Worm (Caenorhabditis elegans): Measurements from ENCODE around the gene srd-18.

srd-18 gene

DNA sequence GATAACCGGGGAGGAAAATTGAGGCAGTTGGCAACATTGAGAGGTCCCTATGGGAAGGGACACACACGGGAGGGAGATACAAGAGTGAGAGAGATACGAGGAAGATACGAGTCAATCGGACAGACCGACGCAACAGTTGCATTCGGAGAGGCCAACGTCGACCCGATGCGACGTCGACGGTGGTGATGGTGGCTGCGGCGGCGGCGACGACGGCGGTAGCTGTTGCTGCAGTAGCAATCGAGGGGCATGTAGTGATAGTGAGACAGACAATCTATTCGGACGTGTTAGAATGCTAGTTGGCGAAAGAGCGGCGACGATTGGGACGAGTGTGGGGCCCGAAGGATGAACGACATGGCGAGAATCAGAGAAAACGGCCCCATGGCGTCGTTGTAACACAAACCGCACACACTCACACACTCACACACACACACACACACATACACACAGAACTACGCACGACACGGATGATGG, 33.3 kb downstream of the srd-18 start:
- TF ChIP-seq klf-2 (GFP tag; conservative IDR thresholded peaks at IDR 0.05) (no peak), tab-1 (GFP tag; IDR thresholded peaks at IDR 0.05) (no peak), med-1 (GFP tag; optimal IDR thresholded peaks at IDR 0.05; ENCODE audit: insufficient read depth) (no peak), ref-1 (GFP tag; conservative IDR thresholded peaks at IDR 0.05) (no peak), flt-1 (GFP tag; IDR thresholded peaks at IDR 0.05) (peak; percentile 34; the same call in 1 of the 2 replicates), ztf-23 (GFP tag; IDR thresholded peaks at IDR 0.05) (no peak), cog-1 (tag; optimal IDR thresholded peaks at IDR 0.05) (no peak)

DNA sequence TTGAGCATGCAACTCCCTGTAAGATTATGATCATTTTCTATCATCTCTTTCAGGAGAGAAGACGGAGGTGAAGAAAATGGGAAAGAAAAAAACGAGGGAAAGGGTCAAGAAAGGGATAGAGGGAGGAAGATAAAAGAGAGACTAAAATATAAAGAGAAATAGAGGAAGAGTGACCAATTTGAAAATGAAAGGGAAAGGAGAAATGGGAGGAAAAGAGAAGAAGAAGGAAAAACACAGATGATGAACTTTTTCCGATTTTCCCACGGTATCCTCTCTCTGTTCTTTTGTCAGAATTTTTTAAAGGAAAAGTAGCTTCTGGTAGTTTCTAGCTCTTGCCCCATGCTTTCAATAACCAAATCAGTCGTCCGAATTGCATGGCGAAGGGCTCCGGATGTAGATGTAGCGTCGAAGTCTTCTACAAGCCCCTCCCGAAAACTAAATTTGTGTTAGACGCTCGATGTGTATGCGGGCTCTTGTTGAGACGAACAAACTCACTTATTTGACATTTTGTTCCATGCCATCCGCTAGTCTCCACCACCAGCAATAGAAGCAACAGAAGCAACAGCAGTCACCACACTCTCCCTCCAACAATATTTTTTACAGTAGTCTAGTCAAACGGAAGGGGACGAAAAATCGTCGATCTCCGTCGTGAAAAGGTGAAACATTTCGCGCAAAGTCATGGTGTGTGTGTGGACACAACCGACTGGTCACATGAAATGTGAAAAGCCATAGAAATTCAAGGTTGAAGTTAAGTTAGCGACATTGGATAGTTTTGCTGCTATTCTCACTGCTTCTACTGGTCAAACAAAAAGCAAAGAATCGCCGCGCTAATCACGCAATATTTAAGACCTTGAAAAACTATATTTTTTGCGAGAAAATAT, 35.0 kb downstream of the srd-18 start, which contains the start of gene somi-1:
Gene somi-1 (minus strand): TSS at position 18 of the 881 bp plus-strand sequence.
- TF ChIP-seq med-1 (GFP tag; optimal IDR thresholded peaks at IDR 0.05; ENCODE audit: insufficient read depth) (no peak), ztf-29 (GFP tag; IDR thresholded peaks at IDR 0.05) (no peak), klf-2 (GFP tag; conservative IDR thresholded peaks at IDR 0.05) (no peak), tab-1 (GFP tag; IDR thresholded peaks at IDR 0.05) (no peak), flt-1 (GFP tag; IDR thresholded peaks at IDR 0.05) (no peak), ztf-23 (GFP tag; IDR thresholded peaks at IDR 0.05) (peak; percentile 15; the same call in 1 of the 2 replicates), ref-1 (GFP tag; conservative IDR thresholded peaks at IDR 0.05) (no peak), cog-1 (tag; optimal IDR thresholded peaks at IDR 0.05) (no peak)

- no peak for TF ChIP-seq klf-2 (GFP tag; conservative IDR thresholded peaks at IDR 0.05)
- TF ChIP-seq T22C8.4 (GFP tag; IDR thresholded peaks at IDR 0.05), result no peak
- TF ChIP-seq ref-1 (GFP tag; conservative IDR thresholded peaks at IDR 0.05), result no peak
- TF ChIP-seq flt-1 (GFP tag; IDR thresholded peaks at IDR 0.05), result 0 out of 2 replicates have a peak, but pooled peaks have one; percentile 25
- TF ChIP-seq med-1 (GFP tag; optimal IDR thresholded peaks at IDR 0.05; ENCODE audit: insufficient read depth), result no peak
- TF ChIP-seq ztf-23 (GFP tag; IDR thresholded peaks at IDR 0.05), result no peak
Observed at ce11 chrV:13390936-13391335, 35.7 kb downstream of the srd-18 start.

DNA sequence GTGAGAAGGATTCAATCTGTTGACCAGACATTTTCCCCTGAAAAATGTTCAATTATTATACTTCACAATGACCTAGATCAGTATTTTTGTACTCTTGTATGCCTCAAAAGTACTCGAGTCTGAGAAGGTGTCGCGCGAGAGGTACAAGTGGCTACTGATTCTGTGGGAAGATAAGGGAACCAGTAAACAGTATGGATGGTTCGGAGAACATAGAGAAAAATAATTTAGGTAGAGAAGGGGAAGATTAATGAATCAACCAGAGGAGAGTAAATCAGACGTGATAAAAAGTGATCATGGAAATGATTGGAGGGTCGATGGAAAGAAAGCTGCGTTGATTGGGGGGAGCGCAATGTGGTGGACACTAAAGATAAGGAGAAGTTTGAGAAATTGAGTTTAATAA, 37.2 kb downstream of the srd-18 start:
- TF ChIP-seq tab-1 (GFP tag; IDR thresholded peaks at IDR 0.05) (no peak), ztf-23 (GFP tag; IDR thresholded peaks at IDR 0.05) (no peak), med-1 (GFP tag; optimal IDR thresholded peaks at IDR 0.05; ENCODE audit: insufficient read depth) (no peak), cog-1 (tag; optimal IDR thresholded peaks at IDR 0.05) (no peak), T22C8.4 (GFP tag; IDR thresholded peaks at IDR 0.05) (no peak), ztf-29 (GFP tag; IDR thresholded peaks at IDR 0.05) (no peak), ref-1 (GFP tag; conservative IDR thresholded peaks at IDR 0.05) (no peak), flt-1 (GFP tag; IDR thresholded peaks at IDR 0.05) (no peak), klf-2 (GFP tag; conservative IDR thresholded peaks at IDR 0.05) (no peak)

ce11 chrV:13388961-13389360, 37.7 kb downstream of the srd-18 start:
- TF ChIP-seq ref-1 (GFP tag; conservative IDR thresholded peaks at IDR 0.05) (no peak), T22C8.4 (GFP tag; IDR thresholded peaks at IDR 0.05) (no peak), ztf-23 (GFP tag; IDR thresholded peaks at IDR 0.05) (no peak), cog-1 (tag; optimal IDR thresholded peaks at IDR 0.05) (no peak), tab-1 (GFP tag; IDR thresholded peaks at IDR 0.05) (no peak), klf-2 (GFP tag; conservative IDR thresholded peaks at IDR 0.05) (no peak), ztf-29 (GFP tag; IDR thresholded peaks at IDR 0.05) (no peak), med-1 (GFP tag; optimal IDR thresholded peaks at IDR 0.05; ENCODE audit: insufficient read depth) (no peak), flt-1 (GFP tag; IDR thresholded peaks at IDR 0.05) (no peak)

DNA sequence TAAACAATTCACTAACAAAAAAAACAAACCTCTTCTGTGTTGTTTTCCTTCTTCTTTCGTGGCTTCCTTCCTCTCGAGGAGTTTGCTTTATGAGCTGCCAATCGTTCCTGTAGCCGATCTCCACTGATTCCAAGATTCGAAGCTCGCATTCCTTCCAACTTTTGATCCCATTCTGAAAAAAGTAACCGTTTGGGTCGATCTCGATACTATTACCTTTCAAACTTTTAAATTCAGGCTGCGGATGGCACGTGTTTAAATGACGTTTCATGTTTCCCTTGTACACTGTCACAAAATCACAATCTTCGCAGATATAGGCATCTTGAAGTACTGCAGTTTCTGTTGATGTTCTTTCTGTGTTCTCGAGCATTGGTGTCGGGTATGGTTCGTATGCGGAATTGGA, 39.2 kb downstream of the srd-18 start:
- TF ChIP-seq cog-1 (tag; optimal IDR thresholded peaks at IDR 0.05), result no peak
- no peak for TF ChIP-seq med-1 (GFP tag; optimal IDR thresholded peaks at IDR 0.05; ENCODE audit: insufficient read depth)
- no peak for TF ChIP-seq tab-1 (GFP tag; IDR thresholded peaks at IDR 0.05)
- no peak for TF ChIP-seq ztf-23 (GFP tag; IDR thresholded peaks at IDR 0.05)

DNA sequence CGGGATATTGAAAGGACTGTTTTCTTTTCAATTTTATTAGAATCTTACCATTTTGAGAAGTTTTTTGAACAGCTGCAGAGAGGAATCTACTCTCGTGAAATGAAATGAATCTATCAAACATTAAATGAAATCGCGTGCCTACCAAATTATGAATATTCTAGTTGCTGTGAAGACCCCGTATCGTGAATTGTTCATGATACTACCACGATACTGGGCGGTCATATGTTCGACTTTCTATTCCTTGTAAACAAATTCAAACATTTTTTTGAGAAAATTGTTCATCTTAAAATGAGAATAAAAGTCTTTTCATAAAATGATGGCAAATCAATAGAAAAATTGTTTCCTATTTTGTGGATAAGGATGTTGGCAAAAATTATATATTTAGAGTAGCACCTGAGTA, 40.9 kb downstream of the srd-18 start, which contains the start of gene gcy-34:
Gene gcy-34 (minus strand): TSS at position 101 of the 400 bp plus-strand sequence.
- no peak for TF ChIP-seq klf-2 (GFP tag; conservative IDR thresholded peaks at IDR 0.05)
- TF ChIP-seq med-1 (GFP tag; optimal IDR thresholded peaks at IDR 0.05; ENCODE audit: insufficient read depth), result no peak
- no peak for TF ChIP-seq tab-1 (GFP tag; IDR thresholded peaks at IDR 0.05)
- no peak for TF ChIP-seq T22C8.4 (GFP tag; IDR thresholded peaks at IDR 0.05)
- TF ChIP-seq ztf-23 (GFP tag; IDR thresholded peaks at IDR 0.05), result no peak
- TF ChIP-seq ztf-29 (GFP tag; IDR thresholded peaks at IDR 0.05), result no peak
- no peak for TF ChIP-seq flt-1 (GFP tag; IDR thresholded peaks at IDR 0.05)
- TF ChIP-seq cog-1 (tag; optimal IDR thresholded peaks at IDR 0.05), result no peak
- TF ChIP-seq ref-1 (GFP tag; conservative IDR thresholded peaks at IDR 0.05), result no peak

- TF ChIP-seq ref-1 (GFP tag; conservative IDR thresholded peaks at IDR 0.05), result no peak
- no peak for TF ChIP-seq ztf-29 (GFP tag; IDR thresholded peaks at IDR 0.05)
- TF ChIP-seq med-1 (GFP tag; optimal IDR thresholded peaks at IDR 0.05; ENCODE audit: insufficient read depth), result no peak
Observed at ce11 chrV:13380980-13381379, 45.7 kb downstream of the srd-18 start, which contains the start of gene cpz-2. Gene cpz-2 (plus strand): TSS chrV:13381189.

- no peak for TF ChIP-seq ztf-23 (GFP tag; IDR thresholded peaks at IDR 0.05)
- TF ChIP-seq ztf-29 (GFP tag; IDR thresholded peaks at IDR 0.05), result no peak
- no peak for TF ChIP-seq flt-1 (GFP tag; IDR thresholded peaks at IDR 0.05)
- no peak for TF ChIP-seq ref-1 (GFP tag; conservative IDR thresholded peaks at IDR 0.05)
- TF ChIP-seq tab-1 (GFP tag; IDR thresholded peaks at IDR 0.05), result no peak
- TF ChIP-seq med-1 (GFP tag; optimal IDR thresholded peaks at IDR 0.05; ENCODE audit: insufficient read depth), result no peak
- TF ChIP-seq klf-2 (GFP tag; conservative IDR thresholded peaks at IDR 0.05), result no peak
- TF ChIP-seq T22C8.4 (GFP tag; IDR thresholded peaks at IDR 0.05), result no peak
- TF ChIP-seq cog-1 (tag; optimal IDR thresholded peaks at IDR 0.05), result no peak
Observed at ce11 chrV:13380178-13380577, 46.5 kb downstream of the srd-18 start, which contains the start of gene ifbp-1. Gene ifbp-1 (minus strand): TSS chrV:13380262.
